Fruit fly (Drosophila melanogaster) whole organism, embryonic: Measurements from ENCODE around the gene CG31752.

ENCODE experiments used
- ATbp ChIP-seq: fragments of 200-800 bp; sonication (Bioruptor generic); optimal IDR thresholded peaks from 2 replicates; lab custom pipeline; 2017; ENCODE audit warnings: missing biosample characterization, mild to moderate bottlenecking, missing genetic modification characterization, missing genetic modification reagents
- Abd-B ChIP-seq: fragments of 200-800 bp; sonication (Bioruptor generic); optimal IDR thresholded peaks from 2 replicates; lab custom pipeline; 2018; ENCODE audit warnings: missing biosample characterization, mild to moderate bottlenecking, missing genetic modification characterization, moderate library complexity
- Atf6 ChIP-seq: fragments of 200-800 bp; sonication (Bioruptor generic); IDR thresholded peaks from 2 replicates; pipeline ENCODE4 v1.3.6; 2022; ENCODE audit warnings: missing biosample characterization, missing genetic modification characterization
- C15 ChIP-seq: fragments of 200-800 bp; sonication (Bioruptor generic); IDR thresholded peaks from 3 replicates; pipeline ENCODE4 v1.3.6; 2022; ENCODE audit warnings: missing biosample characterization, missing genetic modification characterization
- CG1024 ChIP-seq: fragments of 200-800 bp; sonication (Bioruptor generic); IDR thresholded peaks from 2 replicates; pipeline ENCODE4 v1.3.6; 2022; ENCODE audit warnings: missing biosample characterization, missing genetic modification characterization
- CG11085 ChIP-seq: fragments of 200-800 bp; sonication (Bioruptor generic); IDR thresholded peaks from 2 replicates; pipeline ENCODE4 v1.3.6; 2022; ENCODE audit warnings: missing biosample characterization, missing genetic modification characterization
- CG11247 ChIP-seq: fragments of 200-800 bp; sonication (Bioruptor generic); IDR thresholded peaks from 2 replicates; pipeline ENCODE4 v1.3.6; 2022; ENCODE audit warnings: missing biosample characterization, missing genetic modification characterization
- CG13775 ChIP-seq: fragments of 200-800 bp; sonication (Bioruptor generic); optimal IDR thresholded peaks from 3 replicates; lab custom pipeline; 2017; ENCODE audit warnings: missing biosample characterization, mild to moderate bottlenecking, missing genetic modification characterization
- CG14014 ChIP-seq: fragments of 200-800 bp; sonication (Bioruptor generic); IDR thresholded peaks from 2 replicates; pipeline ENCODE4 v1.3.6; 2022; ENCODE audit warnings: missing biosample characterization, missing genetic modification characterization
- CG14667 ChIP-seq: fragments of 200-800 bp; sonication (Bioruptor generic); IDR thresholded peaks from 2 replicates; pipeline ENCODE4 v1.3.6; 2022; ENCODE audit warnings: missing biosample characterization, missing genetic modification characterization
- CG14860 ChIP-seq: fragments of 200-800 bp; sonication (Bioruptor generic); IDR thresholded peaks from 3 replicates; pipeline ENCODE4 v1.3.6; 2022; ENCODE audit warnings: missing biosample characterization, missing genetic modification characterization; ENCODE audit not compliant: partially characterized antibody
- CG15696 ChIP-seq: fragments of 200-800 bp; sonication (Bioruptor generic); optimal IDR thresholded peaks from 2 replicates; lab custom pipeline; 2019; ENCODE audit warnings: missing biosample characterization, mild to moderate bottlenecking, missing genetic modification characterization, moderate library complexity
- CG16813 ChIP-seq: fragments of 200-800 bp; sonication (Bioruptor generic); IDR thresholded peaks from 3 replicates; pipeline ENCODE4 v1.3.6; 2022; ENCODE audit warnings: missing biosample characterization, missing genetic modification characterization; ENCODE audit not compliant: partially characterized antibody
- CG17385 ChIP-seq: fragments of 200-800 bp; sonication (Bioruptor generic); optimal IDR thresholded peaks from 3 replicates; lab custom pipeline; 2018; ENCODE audit warnings: missing biosample characterization, mild to moderate bottlenecking, missing genetic modification characterization
- CG1832 ChIP-seq: fragments of 200-800 bp; sonication (Bioruptor generic); optimal IDR thresholded peaks from 2 replicates; lab custom pipeline; 2017; ENCODE audit warnings: missing biosample characterization, mild to moderate bottlenecking, missing genetic modification characterization, inconsistent platforms
- CG2678 ChIP-seq: fragments of 200-800 bp; sonication (Bioruptor generic); optimal IDR thresholded peaks from 3 replicates; lab custom pipeline; 2019; ENCODE audit warnings: missing biosample characterization, mild to moderate bottlenecking, missing genetic modification characterization, moderate library complexity
- CG31224 ChIP-seq: fragments of 200-800 bp; sonication (Bioruptor generic); IDR thresholded peaks from 2 replicates; pipeline ENCODE4 v1.3.6; 2022; ENCODE audit warnings: missing biosample characterization, missing genetic modification characterization
- CG3838 ChIP-seq: fragments of 200-800 bp; sonication (Bioruptor generic); optimal IDR thresholded peaks from 3 replicates; lab custom pipeline; 2016; ENCODE audit warnings: missing biosample characterization, missing genetic modification characterization
- CG42726 ChIP-seq: fragments of 200-800 bp; sonication (Bioruptor generic); IDR thresholded peaks from 2 replicates; pipeline ENCODE4 v1.3.6; 2022; ENCODE audit warnings: missing biosample characterization, missing genetic modification characterization; ENCODE audit not compliant: partially characterized antibody
- CG4360 ChIP-seq: fragments of 200-800 bp; sonication (Bioruptor generic); IDR thresholded peaks from 2 replicates; pipeline ENCODE4 v1.3.6; 2022; ENCODE audit warnings: missing biosample characterization, missing genetic modification characterization
- CG4820 ChIP-seq: fragments of 200-800 bp; sonication (Bioruptor generic); optimal IDR thresholded peaks from 3 replicates; lab custom pipeline; 2016; ENCODE audit warnings: missing biosample characterization, missing genetic modification characterization
- CG7928 ChIP-seq: fragments of 200-800 bp; sonication (Bioruptor generic); optimal IDR thresholded peaks from 2 replicates; lab custom pipeline; 2017; ENCODE audit warnings: missing biosample characterization, mild to moderate bottlenecking, missing genetic modification characterization
- Fer2 ChIP-seq: fragments of 200-800 bp; sonication (Bioruptor generic); optimal IDR thresholded peaks from 2 replicates; lab custom pipeline; 2018; ENCODE audit warnings: missing biosample characterization, mild to moderate bottlenecking, missing genetic modification characterization, moderate library complexity
- Gug ChIP-seq: fragments of 200-800 bp; sonication (Bioruptor generic); IDR thresholded peaks from 4 replicates; pipeline ENCODE4 v1.3.6; 2022; ENCODE audit warnings: missing biosample characterization, missing genetic modification characterization
- Hr39 ChIP-seq: fragments of >200 bp; optimal IDR thresholded peaks from 2 replicates; lab custom pipeline; 2017
- Ptx1 ChIP-seq: fragments of 200-800 bp; sonication (Bioruptor generic); IDR thresholded peaks from 2 replicates; pipeline ENCODE4 v1.3.6; 2022; ENCODE audit warnings: missing biosample characterization, missing genetic modification characterization
- Sox100B ChIP-seq: fragments of 200-800 bp; sonication (Bioruptor generic); optimal IDR thresholded peaks from 3 replicates; lab custom pipeline; 2018; ENCODE audit warnings: missing biosample characterization, mild to moderate bottlenecking, missing genetic modification characterization
- Ssrp ChIP-seq: fragments of 200-800 bp; sonication (Bioruptor generic); optimal IDR thresholded peaks from 2 replicates; lab custom pipeline; 2018; ENCODE audit warnings: missing biosample characterization, mild to moderate bottlenecking, missing genetic modification characterization, moderate library complexity
- Usf ChIP-seq: fragments of 200-800 bp; sonication (Bioruptor generic); optimal IDR thresholded peaks from 2 replicates; lab custom pipeline; 2017; ENCODE audit warnings: missing genotype, missing biosample characterization, missing genetic modification characterization
- chinmo ChIP-seq: fragments of 200-800 bp; sonication (Bioruptor generic); IDR thresholded peaks from 4 replicates; pipeline ENCODE4 v1.3.6; 2022; ENCODE audit warnings: missing biosample characterization, missing genetic modification characterization; ENCODE audit not compliant: partially characterized antibody
- chm ChIP-seq: fragments of 200-800 bp; sonication (Bioruptor generic); IDR thresholded peaks from 2 replicates; pipeline ENCODE4 v1.3.6; 2022; ENCODE audit warnings: missing biosample characterization, missing genetic modification characterization
- ci ChIP-seq: fragments of 200-800 bp; sonication (Bioruptor generic); IDR thresholded peaks from 3 replicates; pipeline ENCODE4 v1.3.6; 2022; ENCODE audit warnings: missing biosample characterization, missing genetic modification characterization
- gcm2 ChIP-seq: fragments of 200-800 bp; sonication (Bioruptor generic); optimal IDR thresholded peaks from 2 replicates; lab custom pipeline; 2016; ENCODE audit warnings: missing biosample characterization, missing genetic modification characterization
- gem ChIP-seq: fragments of 200-800 bp; sonication (Bioruptor generic); optimal IDR thresholded peaks from 2 replicates; lab custom pipeline; 2019; ENCODE audit warnings: missing biosample characterization, mild to moderate bottlenecking, missing genetic modification characterization, moderate library complexity
- hkb ChIP-seq, 2 experiments: fragments of 200-800 bp in 1 of 2; fragments of >200 bp in 1 of 2; sonication (Bioruptor generic) in 1 of 2; IDR thresholded peaks in 1 of 2; optimal IDR thresholded peaks in 1 of 2; 2 replicates each; pipeline versions ENCODE4 v1.3.6 to Lab custom; 2017 to 2022; ENCODE audit warnings: missing biosample characterization in 1 of 2, missing genetic modification characterization in 1 of 2
- kah ChIP-seq: fragments of 200-800 bp; sonication (Bioruptor generic); optimal IDR thresholded peaks from 2 replicates; lab custom pipeline; 2018; ENCODE audit warnings: missing biosample characterization, mild to moderate bottlenecking, missing genetic modification characterization
- lola ChIP-seq, 3 experiments: fragments of >200 bp in 2 of 3; fragments of 200-800 bp in 1 of 3; sonication (Bioruptor generic) in 1 of 3; optimal IDR thresholded peaks; 2 replicates each; lab custom pipeline; 2017 to 2019; ENCODE audit warnings: missing biosample characterization in 3 of 3, missing genetic modification characterization in 3 of 3, mild to moderate bottlenecking in 1 of 3, moderate library complexity in 1 of 3
- peb ChIP-seq: fragments of 200-800 bp; sonication (Bioruptor generic); IDR thresholded peaks from 2 replicates; pipeline ENCODE4 v1.3.6; 2022; ENCODE audit warnings: missing biosample characterization, missing genetic modification characterization
- prd ChIP-seq, 3 experiments: fragments of >200 bp in 2 of 3; fragments of 200-800 bp in 1 of 3; sonication (Bioruptor generic) in 1 of 3; optimal IDR thresholded peaks in 2 of 3; IDR thresholded peaks in 1 of 3; 2 replicates in 2 of 3; 3 replicates in 1 of 3; pipeline versions ENCODE4 v1.3.6 to Lab custom; 2017 to 2022; ENCODE audit warnings: missing biosample characterization in 1 of 3, missing genetic modification characterization in 1 of 3
- psq ChIP-seq: fragments of 200-800 bp; sonication (Bioruptor generic); optimal IDR thresholded peaks from 2 replicates; lab custom pipeline; 2017; ENCODE audit warnings: missing biosample characterization, missing genetic modification characterization
- pzg ChIP-seq: fragments of 200-800 bp; sonication (Bioruptor generic); optimal IDR thresholded peaks from 3 replicates; lab custom pipeline; 2018; ENCODE audit warnings: missing biosample characterization, mild to moderate bottlenecking, missing genetic modification characterization, moderate library complexity
- scrt ChIP-seq: fragments of 200-800 bp; sonication (Bioruptor generic); optimal IDR thresholded peaks from 2 replicates; lab custom pipeline; 2018; ENCODE audit warnings: missing biosample characterization, mild to moderate bottlenecking, missing genetic modification characterization, moderate library complexity
- sens-2 ChIP-seq: fragments of 200-800 bp; sonication (Bioruptor generic); IDR thresholded peaks from 2 replicates; pipeline ENCODE4 v1.3.6; 2022; ENCODE audit warnings: missing biosample characterization, missing genetic modification characterization
- seq ChIP-seq: fragments of 200-800 bp; sonication (Bioruptor generic); IDR thresholded peaks from 2 replicates; pipeline ENCODE4 v1.3.6; 2022; ENCODE audit warnings: missing biosample characterization, missing genetic modification characterization
- shn ChIP-seq: fragments of 200-800 bp; sonication (Bioruptor generic); optimal IDR thresholded peaks from 3 replicates; lab custom pipeline; 2016; ENCODE audit warnings: missing biosample characterization, missing genetic modification characterization
- slbo ChIP-seq: fragments of 200-800 bp; sonication (Bioruptor generic); IDR thresholded peaks from 2 replicates; pipeline ENCODE4 v1.3.6; 2022; ENCODE audit warnings: missing biosample characterization, missing genetic modification characterization
- slp2 ChIP-seq: fragments of 200-800 bp; sonication (Bioruptor generic); optimal IDR thresholded peaks from 2 replicates; lab custom pipeline; 2016; ENCODE audit warnings: missing biosample characterization, missing genetic modification characterization
- vvl ChIP-seq: fragments of 200-800 bp; sonication (Bioruptor generic); IDR thresholded peaks from 2 replicates; pipeline ENCODE4 v1.3.6; 2022; ENCODE audit warnings: missing biosample characterization, missing genetic modification characterization
- wdn ChIP-seq: fragments of 200-800 bp; sonication (Bioruptor generic); IDR thresholded peaks from 2 replicates; pipeline ENCODE4 v1.3.6; 2022; ENCODE audit warnings: missing biosample characterization, missing genetic modification characterization
- wek ChIP-seq: fragments of 200-800 bp; sonication (Bioruptor generic); optimal IDR thresholded peaks from 3 replicates; lab custom pipeline; 2018; ENCODE audit warnings: missing biosample characterization, mild to moderate bottlenecking, missing genetic modification characterization, moderate library complexity

Gene CG31752

dm6 chr2L:18864093-18864492 lies 23.0 kb upstream of the CG31752 start:
- no peak for TF ChIP-seq CG7928 (GFP tag; lab: Kevin White, UChicago)
- TF ChIP-seq hkb (optimal IDR thresholded peaks at IDR 0.05; lab: Kevin White, UChicago), result no peak
- TF ChIP-seq hkb (GFP tag; IDR thresholded peaks at IDR 0.05; lab: Robert Waterston, UW), result 0 out of 2 replicates have a peak, but pooled peaks have one; percentile 25
- no peak for TF ChIP-seq CG14860 (GFP tag; lab: Robert Waterston, UW)
- no peak for TF ChIP-seq CG14667 (GFP tag; lab: Robert Waterston, UW)
- no peak for TF ChIP-seq gcm2 (GFP tag; lab: Kevin White, UChicago)
- peak; percentile 16; the same call in 1 of the 2 replicates for TF ChIP-seq wdn (GFP tag; lab: Robert Waterston, UW)
- TF ChIP-seq CG4820, result no peak
- TF ChIP-seq vvl (GFP tag; lab: Robert Waterston, UW), result 0 out of 2 replicates have a peak, but pooled peaks have one; percentile 25
- no peak for TF ChIP-seq CG42726 (GFP tag; lab: Robert Waterston, UW)
- no peak for TF ChIP-seq sens-2 (GFP tag; lab: Robert Waterston, UW)
- TF ChIP-seq Fer2 (tag; lab: Kevin White, UChicago), result no peak
- no peak for TF ChIP-seq scrt (GFP tag; lab: Kevin White, UChicago)
- no peak for TF ChIP-seq psq
- TF ChIP-seq CG16813, result no peak
- peak; percentile 33; the same call in 1 of the 2 replicates for TF ChIP-seq slbo
- no peak for TF ChIP-seq Hr39 (lab: Kevin White, UChicago)
- peak; percentile 17 for TF ChIP-seq CG2678 (tag; lab: Kevin White, UChicago)
- TF ChIP-seq wek, result peak; percentile 14
- no peak for TF ChIP-seq CG11085 (GFP tag; lab: Robert Waterston, UW)
- TF ChIP-seq CG31224 (GFP tag; lab: Robert Waterston, UW), result peak; percentile 20; the same call in 1 of the 2 replicates
- TF ChIP-seq CG1832 (GFP tag; lab: Kevin White, UChicago), result no peak
- TF ChIP-seq ATbp, result peak; percentile 57
- TF ChIP-seq Usf (GFP tag; lab: Kevin White, UChicago), result no peak
- TF ChIP-seq peb (GFP tag; lab: Robert Waterston, UW), result no peak
- no peak for TF ChIP-seq chinmo
- no peak for TF ChIP-seq kah (GFP tag; lab: Kevin White, UChicago)
- TF ChIP-seq Ssrp (tag; lab: Kevin White, UChicago), result no peak
- no peak for TF ChIP-seq CG17385 (GFP tag; lab: Kevin White, UChicago)
- TF ChIP-seq Gug (GFP tag; lab: Robert Waterston, UW), result no peak
- peak; percentile 2 for TF ChIP-seq gem (tag; lab: Kevin White, UChicago)
- no peak for TF ChIP-seq Ptx1 (GFP tag; lab: Robert Waterston, UW)
- peak; percentile 37; the same call in 1 of the 2 replicates for TF ChIP-seq CG14014
- TF ChIP-seq CG3838 (GFP tag; lab: Kevin White, UChicago), result no peak
- TF ChIP-seq CG15696, result no peak
- TF ChIP-seq seq (GFP tag; lab: Robert Waterston, UW), result 0 out of 2 replicates have a peak, but pooled peaks have one; percentile 8
- TF ChIP-seq lola (GFP tag; optimal IDR thresholded peaks at IDR 0.05; lab: Kevin White, UChicago), result no peak
- no peak for TF ChIP-seq slp2 (GFP tag; lab: Kevin White, UChicago)
- TF ChIP-seq pzg, result no peak
- no peak for TF ChIP-seq C15 (GFP tag; lab: Robert Waterston, UW)
- no peak for TF ChIP-seq CG13775 (GFP tag; lab: Kevin White, UChicago)
- no peak for TF ChIP-seq Sox100B (GFP tag; lab: Kevin White, UChicago)
- TF ChIP-seq CG4360 (GFP tag; lab: Robert Waterston, UW), result no peak
- no peak for TF ChIP-seq Atf6 (GFP tag; lab: Robert Waterston, UW)
- no peak for TF ChIP-seq Abd-B
- TF ChIP-seq CG1024 (GFP tag; lab: Robert Waterston, UW), result 0 out of 2 replicates have a peak, but pooled peaks have one; percentile 5
- TF ChIP-seq CG11247 (GFP tag; lab: Robert Waterston, UW), result peak; percentile 51; the same call in 1 of the 2 replicates
- TF ChIP-seq shn (GFP tag; lab: Kevin White, UChicago), result no peak
- TF ChIP-seq ci (GFP tag; lab: Robert Waterston, UW), result peak; percentile 63; the same call in 2 of the 3 replicates
- no peak for TF ChIP-seq prd (optimal IDR thresholded peaks at IDR 0.05; lab: Kevin White, UChicago)
- TF ChIP-seq prd (GFP tag; IDR thresholded peaks at IDR 0.05; lab: Robert Waterston, UW), result no peak
- no peak for TF ChIP-seq chm (GFP tag; lab: Robert Waterston, UW)
